Fruit fly (Drosophila melanogaster) S2 (cell line): ENCODE results near the gene zfh2.

Experiments
- CG8478 ChIP-seq: fragments of >200 bp; optimal IDR thresholded peaks from 2 replicates; lab custom pipeline; 2018
- CTCF ChIP-seq, 2 experiments: fragments of >200 bp; optimal IDR thresholded peaks; 2 replicates each; lab custom pipeline; 2018

dm6 chr4:505112-505619, 3.6 kb downstream of the zfh2 start:
- no peak for TF ChIP-seq CG8478 (lab: Kevin White, UChicago)
- TF ChIP-seq CTCF (optimal IDR thresholded peaks at IDR 0.05; lab: Kevin White, UChicago), result no peak
